Worm (Caenorhabditis elegans): ENCODE data around the gene K10B4.1.
"Not testable (repeated sequence)": the region's sequence is repeated elsewhere in the genome, so short reads cannot be mapped to it uniquely, and the experiment has no call there.

Gene K10B4.1

ce11 chrII:135166-135565 is at the start of gene K10B4.1:
Gene K10B4.1 (plus strand): TSS chrII:135466.
- no peak for TF ChIP-seq cog-1 (tag; optimal IDR thresholded peaks at IDR 0.05)
- TF ChIP-seq med-1 (GFP tag; optimal IDR thresholded peaks at IDR 0.05; ENCODE audit: insufficient read depth), result no peak
- no peak for TF ChIP-seq T22C8.4 (GFP tag; IDR thresholded peaks at IDR 0.05)
- no peak for TF ChIP-seq flt-1 (GFP tag; IDR thresholded peaks at IDR 0.05)
- TF ChIP-seq ztf-23 (GFP tag; IDR thresholded peaks at IDR 0.05), result no peak
- TF ChIP-seq ztf-29 (GFP tag; IDR thresholded peaks at IDR 0.05), result no peak
- TF ChIP-seq klf-2 (GFP tag; conservative IDR thresholded peaks at IDR 0.05), result no peak
- no peak for TF ChIP-seq ref-1 (GFP tag; conservative IDR thresholded peaks at IDR 0.05)

- TF ChIP-seq ztf-23 (GFP tag; IDR thresholded peaks at IDR 0.05) (no peak), klf-2 (GFP tag; conservative IDR thresholded peaks at IDR 0.05) (no peak), T22C8.4 (GFP tag; IDR thresholded peaks at IDR 0.05) (no peak), tab-1 (GFP tag; IDR thresholded peaks at IDR 0.05) (no peak), med-1 (GFP tag; optimal IDR thresholded peaks at IDR 0.05; ENCODE audit: insufficient read depth) (no peak), ref-1 (GFP tag; conservative IDR thresholded peaks at IDR 0.05) (no peak), cog-1 (tag; optimal IDR thresholded peaks at IDR 0.05) (no peak)
Measured at ce11 chrII:86794-87193, 48.5 kb upstream of the K10B4.1 start.

DNA sequence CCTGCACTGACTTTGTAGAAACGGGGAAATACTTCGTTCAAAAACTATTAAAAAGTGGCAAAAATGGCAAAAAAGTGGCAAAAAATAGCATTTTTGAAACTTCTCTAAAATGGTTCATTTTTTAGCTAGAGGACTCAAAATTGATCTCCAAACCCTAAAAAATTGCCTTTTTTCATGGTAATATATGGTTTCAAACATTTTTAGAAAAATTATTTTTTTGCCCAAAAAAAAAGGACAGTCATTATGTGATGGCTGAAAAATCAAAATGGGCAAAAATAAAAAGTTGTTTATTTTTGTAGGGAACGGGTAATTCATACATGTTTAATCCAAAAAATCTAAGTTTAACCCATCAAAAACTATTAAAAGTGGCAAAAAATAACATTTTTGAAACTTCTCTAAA is 47.3 kb upstream of the K10B4.1 start:
- no peak for TF ChIP-seq T22C8.4 (GFP tag; IDR thresholded peaks at IDR 0.05)

DNA sequence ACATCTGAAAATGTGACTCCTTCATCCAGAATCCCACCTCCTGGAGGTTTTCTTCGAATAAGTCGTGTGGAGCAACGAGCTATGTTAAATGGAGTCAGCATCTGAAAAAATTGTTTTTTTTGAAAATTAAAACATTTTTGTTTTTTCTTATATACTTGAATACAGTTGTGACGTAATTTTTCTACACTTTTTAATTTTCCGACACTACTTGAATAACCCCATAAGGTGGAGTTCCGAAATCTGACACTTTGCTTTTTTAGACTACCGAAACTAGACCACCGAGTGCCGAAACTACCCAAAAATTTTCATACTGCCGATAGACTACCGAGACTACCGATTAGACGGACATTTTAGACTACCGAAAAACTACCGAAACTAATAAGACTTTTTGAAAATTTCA is 43.8 kb upstream of the K10B4.1 start, which contains the start of gene mcat-1:
mcat-1 (minus strand) TSS at position 101 of the 400 bp plus-strand sequence.
- no peak for TF ChIP-seq ztf-29 (GFP tag; IDR thresholded peaks at IDR 0.05)
- no peak for TF ChIP-seq klf-2 (GFP tag; conservative IDR thresholded peaks at IDR 0.05)
- no peak for TF ChIP-seq cog-1 (tag; optimal IDR thresholded peaks at IDR 0.05)
- no peak for TF ChIP-seq med-1 (GFP tag; optimal IDR thresholded peaks at IDR 0.05; ENCODE audit: insufficient read depth)
- no peak for TF ChIP-seq T22C8.4 (GFP tag; IDR thresholded peaks at IDR 0.05)
- no peak for TF ChIP-seq ztf-23 (GFP tag; IDR thresholded peaks at IDR 0.05)
- no peak for TF ChIP-seq flt-1 (GFP tag; IDR thresholded peaks at IDR 0.05)
- TF ChIP-seq tab-1 (GFP tag; IDR thresholded peaks at IDR 0.05), result no peak
- TF ChIP-seq ref-1 (GFP tag; conservative IDR thresholded peaks at IDR 0.05), result no peak

DNA sequence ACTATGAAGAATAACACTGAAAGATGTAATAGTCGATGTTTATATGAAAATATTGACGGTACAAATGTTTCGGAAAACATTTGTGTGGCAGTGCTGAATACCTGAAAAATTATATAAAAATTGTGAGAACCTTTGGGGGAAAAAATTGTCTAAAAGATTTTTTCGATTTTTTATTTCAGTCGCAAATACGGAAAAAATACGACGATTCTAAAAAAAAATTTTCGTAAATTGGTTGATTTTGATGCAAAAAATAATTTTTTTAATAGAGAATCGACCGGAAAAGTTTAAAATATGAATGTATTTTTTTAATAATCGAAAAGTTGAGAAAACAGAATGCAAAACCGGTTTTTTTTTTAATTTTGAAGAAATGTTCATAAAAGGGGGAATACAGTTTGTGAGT is 40.1 kb upstream of the K10B4.1 start, which contains the start of gene C50D2.7:
C50D2.7 (minus strand) TSS at position 101 of the 400 bp plus-strand sequence.
- no peak for TF ChIP-seq ztf-23 (GFP tag; IDR thresholded peaks at IDR 0.05)
- no peak for TF ChIP-seq ztf-29 (GFP tag; IDR thresholded peaks at IDR 0.05)
- no peak for TF ChIP-seq ref-1 (GFP tag; conservative IDR thresholded peaks at IDR 0.05)
- TF ChIP-seq tab-1 (GFP tag; IDR thresholded peaks at IDR 0.05), result no peak
- TF ChIP-seq klf-2 (GFP tag; conservative IDR thresholded peaks at IDR 0.05), result no peak
- TF ChIP-seq med-1 (GFP tag; optimal IDR thresholded peaks at IDR 0.05; ENCODE audit: insufficient read depth), result no peak
- TF ChIP-seq flt-1 (GFP tag; IDR thresholded peaks at IDR 0.05), result no peak
- TF ChIP-seq cog-1 (tag; optimal IDR thresholded peaks at IDR 0.05), result no peak
- TF ChIP-seq T22C8.4 (GFP tag; IDR thresholded peaks at IDR 0.05), result no peak

ce11 chrII:97992-98763 is 37.1 kb upstream of the K10B4.1 start, which contains the start of the genes luc-7L3 and sftb-6:
Gene luc-7L3 (minus strand): TSS chrII:98027.
Gene sftb-6 (plus strand): TSS chrII:98404.
- TF ChIP-seq ztf-29 (GFP tag; IDR thresholded peaks at IDR 0.05), result no peak
- TF ChIP-seq T22C8.4 (GFP tag; IDR thresholded peaks at IDR 0.05), result peak; percentile 28; the same call in 1 of the 2 replicates
- no peak for TF ChIP-seq klf-2 (GFP tag; conservative IDR thresholded peaks at IDR 0.05)
- peak; percentile 13 for TF ChIP-seq cog-1 (tag; optimal IDR thresholded peaks at IDR 0.05)
- no peak for TF ChIP-seq med-1 (GFP tag; optimal IDR thresholded peaks at IDR 0.05; ENCODE audit: insufficient read depth)
- TF ChIP-seq ref-1 (GFP tag; conservative IDR thresholded peaks at IDR 0.05), result no peak
- TF ChIP-seq flt-1 (GFP tag; IDR thresholded peaks at IDR 0.05), result no peak
- TF ChIP-seq tab-1 (GFP tag; IDR thresholded peaks at IDR 0.05), result no peak
- TF ChIP-seq ztf-23 (GFP tag; IDR thresholded peaks at IDR 0.05), result no peak

ce11 chrII:98894-99293 is 36.4 kb upstream of the K10B4.1 start, which contains the start of gene C50D2.10:
Gene C50D2.10 (plus strand): TSS chrII:99138.
- not testable (repeated sequence) for TF ChIP-seq ztf-29 (GFP tag; IDR thresholded peaks at IDR 0.05); cog-1 (tag; optimal IDR thresholded peaks at IDR 0.05); flt-1 (GFP tag; IDR thresholded peaks at IDR 0.05)

ce11 chrII:101176-101575 is 34.1 kb upstream of the K10B4.1 start:
- TF ChIP-seq med-1 (GFP tag; optimal IDR thresholded peaks at IDR 0.05; ENCODE audit: insufficient read depth) (no peak), flt-1 (GFP tag; IDR thresholded peaks at IDR 0.05) (no peak), ztf-23 (GFP tag; IDR thresholded peaks at IDR 0.05) (no peak)

DNA sequence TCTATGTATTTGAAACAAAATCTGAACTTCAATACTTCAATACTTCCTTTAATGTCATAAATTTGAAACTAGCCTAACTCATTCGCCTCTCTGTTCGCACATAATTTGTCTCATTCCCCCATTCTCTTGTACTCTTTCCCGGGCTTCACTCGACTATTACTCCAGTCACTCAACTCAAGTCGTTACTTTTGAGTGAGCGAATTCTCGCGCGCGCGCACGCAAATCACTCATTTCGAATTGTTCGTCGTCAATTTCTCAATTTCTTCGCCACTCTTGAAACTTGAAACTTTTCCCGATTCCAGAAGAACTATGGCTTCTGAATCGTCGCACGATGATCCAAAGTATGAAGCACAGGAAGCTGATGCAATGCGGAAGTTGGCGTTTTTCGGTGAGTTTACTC is 31.0 kb upstream of the K10B4.1 start, which contains the start of gene col-68:
col-68 (plus strand) TSS at position 301 of the 400 bp plus-strand sequence.
- TF ChIP-seq klf-2 (GFP tag; conservative IDR thresholded peaks at IDR 0.05) (no peak), cog-1 (tag; optimal IDR thresholded peaks at IDR 0.05) (no peak), flt-1 (GFP tag; IDR thresholded peaks at IDR 0.05) (no peak), tab-1 (GFP tag; IDR thresholded peaks at IDR 0.05) (no peak), ztf-29 (GFP tag; IDR thresholded peaks at IDR 0.05) (no peak), med-1 (GFP tag; optimal IDR thresholded peaks at IDR 0.05; ENCODE audit: insufficient read depth) (no peak), ztf-23 (GFP tag; IDR thresholded peaks at IDR 0.05) (no peak), T22C8.4 (GFP tag; IDR thresholded peaks at IDR 0.05) (no peak), ref-1 (GFP tag; conservative IDR thresholded peaks at IDR 0.05) (no peak)

ce11 chrII:105327-105882 is 29.9 kb upstream of the K10B4.1 start:
- TF ChIP-seq ztf-29 (GFP tag; IDR thresholded peaks at IDR 0.05) (no peak), flt-1 (GFP tag; IDR thresholded peaks at IDR 0.05) (no peak), cog-1 (tag; optimal IDR thresholded peaks at IDR 0.05) (no peak), T22C8.4 (GFP tag; IDR thresholded peaks at IDR 0.05) (no peak), klf-2 (GFP tag; conservative IDR thresholded peaks at IDR 0.05) (no peak), tab-1 (GFP tag; IDR thresholded peaks at IDR 0.05) (no peak), med-1 (GFP tag; optimal IDR thresholded peaks at IDR 0.05; ENCODE audit: insufficient read depth) (no peak), ztf-23 (GFP tag; IDR thresholded peaks at IDR 0.05) (no peak), ref-1 (GFP tag; conservative IDR thresholded peaks at IDR 0.05) (no peak)
